Fruit fly (Drosophila melanogaster) whole organism, prepupa: ENCODE data around the gene CG4390.
A peak's percentile ranks its signal among the peaks of the same experiment; 100 is the strongest.

ENCODE experiments used
- Blimp-1 ChIP-seq: fragments of 200-800 bp; sonication (Bioruptor generic); optimal IDR thresholded peaks from 3 replicates; lab custom pipeline; 2017; ENCODE audit warnings: missing biosample characterization, missing genetic modification characterization, mild to moderate bottlenecking, moderate library complexity, missing genetic modification reagents
- CG10669 ChIP-seq: fragments of 200-800 bp; sonication (Bioruptor generic); optimal IDR thresholded peaks from 3 replicates; lab custom pipeline; 2018; ENCODE audit warnings: missing biosample characterization, mild to moderate bottlenecking, missing genetic modification characterization, moderate library complexity
- CG11294 ChIP-seq: fragments of 200-800 bp; sonication (Bioruptor generic); IDR thresholded peaks from 2 replicates; pipeline ENCODE4 v1.3.6; 2022; ENCODE audit warnings: missing biosample characterization, missing genetic modification characterization
- CG15336 ChIP-seq: fragments of 200-800 bp; sonication (Bioruptor generic); IDR thresholded peaks from 2 replicates; pipeline ENCODE4 v1.3.6; 2022; ENCODE audit warnings: missing biosample characterization, missing genetic modification characterization
- CG1621 ChIP-seq: fragments of 200-800 bp; sonication (Bioruptor generic); optimal IDR thresholded peaks from 3 replicates; lab custom pipeline; 2018; ENCODE audit warnings: missing biosample characterization, mild to moderate bottlenecking, missing genetic modification characterization
- CG16779 ChIP-seq: fragments of 200-800 bp; sonication (Bioruptor generic); optimal IDR thresholded peaks from 3 replicates; lab custom pipeline; 2017; ENCODE audit warnings: missing biosample characterization, mild to moderate bottlenecking, missing genetic modification characterization
- CG31627 ChIP-seq: fragments of 200-800 bp; sonication (Bioruptor generic); optimal IDR thresholded peaks from 3 replicates; lab custom pipeline; 2016; ENCODE audit warnings: missing biosample characterization, missing genetic modification characterization
- CG32006 ChIP-seq: fragments of 200-800 bp; sonication (Bioruptor generic); optimal IDR thresholded peaks from 3 replicates; lab custom pipeline; 2017; ENCODE audit warnings: missing biosample characterization, mild to moderate bottlenecking, missing genetic modification characterization
- CG4318 ChIP-seq: fragments of 200-800 bp; sonication (Bioruptor generic); optimal IDR thresholded peaks from 3 replicates; lab custom pipeline; 2017; ENCODE audit warnings: missing biosample characterization, mild to moderate bottlenecking, missing genetic modification characterization
- CG6163 ChIP-seq: fragments of 200-800 bp; sonication (Bioruptor generic); IDR thresholded peaks from 3 replicates; pipeline ENCODE4 v1.3.6; 2022; ENCODE audit warnings: missing biosample characterization, missing genetic modification characterization
- CG6792 ChIP-seq: fragments of 200-800 bp; sonication (Bioruptor generic); optimal IDR thresholded peaks from 3 replicates; lab custom pipeline; 2016; ENCODE audit warnings: missing biosample characterization, missing genetic modification characterization
- CG6808 ChIP-seq: fragments of 200-800 bp; sonication (Bioruptor generic); optimal IDR thresholded peaks from 3 replicates; lab custom pipeline; 2017; ENCODE audit warnings: missing biosample characterization, missing genetic modification characterization, mild to moderate bottlenecking, moderate library complexity, missing genetic modification reagents
- CG6854 ChIP-seq: fragments of 200-800 bp; sonication (Bioruptor generic); optimal IDR thresholded peaks from 2 replicates; lab custom pipeline; 2017; ENCODE audit warnings: missing biosample characterization, mild to moderate bottlenecking, missing genetic modification characterization
- CG7368 ChIP-seq: fragments of 200-800 bp; sonication (Bioruptor generic); optimal IDR thresholded peaks from 3 replicates; lab custom pipeline; 2016; ENCODE audit warnings: missing biosample characterization, missing genetic modification characterization
- CG8119 ChIP-seq: fragments of 200-800 bp; sonication (Bioruptor generic); IDR thresholded peaks from 3 replicates; pipeline ENCODE4 v1.3.6; 2022; ENCODE audit warnings: missing biosample characterization, missing genetic modification characterization
- CG8319 ChIP-seq: fragments of 200-800 bp; sonication (Bioruptor generic); optimal IDR thresholded peaks from 3 replicates; lab custom pipeline; 2016; ENCODE audit warnings: missing biosample characterization, missing genetic modification characterization
- CG8632 ChIP-seq: fragments of 200-800 bp; sonication (Bioruptor generic); optimal IDR thresholded peaks from 3 replicates; lab custom pipeline; 2016; ENCODE audit warnings: missing biosample characterization, missing genetic modification characterization
- Eip75B ChIP-seq: fragments of 200-800 bp; sonication (Bioruptor generic); optimal IDR thresholded peaks from 3 replicates; lab custom pipeline; 2016; ENCODE audit warnings: missing biosample characterization, missing genetic modification characterization
- Eip93F ChIP-seq: fragments of 200-800 bp; sonication (Bioruptor generic); optimal IDR thresholded peaks from 2 replicates; lab custom pipeline; 2016; ENCODE audit warnings: missing biosample characterization, mild to moderate bottlenecking, missing genetic modification characterization
- Ets21C ChIP-seq: fragments of 200-800 bp; sonication (Bioruptor generic); optimal IDR thresholded peaks from 3 replicates; lab custom pipeline; 2016; ENCODE audit warnings: missing biosample characterization, missing genetic modification characterization
- Ets96B ChIP-seq: fragments of 200-800 bp; optimal IDR thresholded peaks from 2 replicates; lab custom pipeline; 2019; ENCODE audit warnings: missing biosample characterization, mild to moderate bottlenecking, missing genetic modification characterization, moderate library complexity
- Gug ChIP-seq: fragments of 200-800 bp; sonication (Bioruptor generic); IDR thresholded peaks from 2 replicates; pipeline ENCODE4 v1.3.6; 2022; ENCODE audit warnings: missing biosample characterization, missing genetic modification characterization
- Hr39 ChIP-seq: fragments of 200-800 bp; sonication (Bioruptor generic); optimal IDR thresholded peaks from 2 replicates; lab custom pipeline; 2016; ENCODE audit warnings: missing biosample characterization, missing genetic modification characterization
- Hr4 ChIP-seq: fragments of 200-800 bp; sonication (Bioruptor generic); optimal IDR thresholded peaks from 3 replicates; lab custom pipeline; 2016; ENCODE audit warnings: missing biosample characterization, missing genetic modification characterization
- Lpt ChIP-seq: fragments of 200-800 bp; sonication (Bioruptor generic); optimal IDR thresholded peaks from 3 replicates; lab custom pipeline; 2016; ENCODE audit warnings: missing biosample characterization, missing genetic modification characterization
- Met ChIP-seq: fragments of 200-800 bp; sonication (Bioruptor generic); optimal IDR thresholded peaks from 3 replicates; lab custom pipeline; 2016; ENCODE audit warnings: missing biosample characterization, missing genetic modification characterization
- OdsH ChIP-seq: fragments of 200-800 bp; sonication (Bioruptor generic); optimal IDR thresholded peaks from 3 replicates; lab custom pipeline; 2016; ENCODE audit warnings: missing biosample characterization, missing genetic modification characterization
- Smox ChIP-seq: fragments of 200-800 bp; sonication (Bioruptor generic); optimal IDR thresholded peaks from 3 replicates; lab custom pipeline; 2016; ENCODE audit warnings: missing biosample characterization, missing genetic modification characterization
- Sox15 ChIP-seq: fragments of 200-800 bp; sonication (Bioruptor generic); optimal IDR thresholded peaks from 3 replicates; lab custom pipeline; 2016; ENCODE audit warnings: missing biosample characterization, missing genetic modification characterization
- achi ChIP-seq: fragments of 200-800 bp; sonication (Bioruptor generic); optimal IDR thresholded peaks from 3 replicates; lab custom pipeline; 2016; ENCODE audit warnings: missing biosample characterization, missing genetic modification characterization
- acj6 ChIP-seq: fragments of 200-800 bp; sonication (Bioruptor generic); optimal IDR thresholded peaks from 3 replicates; lab custom pipeline; 2016; ENCODE audit warnings: missing biosample characterization, missing genetic modification characterization
- cyc ChIP-seq: fragments of 200-800 bp; sonication (Bioruptor generic); optimal IDR thresholded peaks from 3 replicates; lab custom pipeline; 2016; ENCODE audit warnings: missing biosample characterization, missing genetic modification characterization
- dac ChIP-seq: fragments of 200-800 bp; sonication (Bioruptor generic); optimal IDR thresholded peaks from 2 replicates; lab custom pipeline; 2017; ENCODE audit warnings: missing biosample characterization, mild to moderate bottlenecking, missing genetic modification characterization
- dsx ChIP-seq: fragments of 200-800 bp; optimal IDR thresholded peaks from 3 replicates; lab custom pipeline; 2019; ENCODE audit warnings: missing biosample characterization, mild to moderate bottlenecking, missing genetic modification characterization, moderate library complexity; ENCODE audit not compliant: poor library complexity, severe bottlenecking
- eg ChIP-seq: fragments of 200-800 bp; sonication (Bioruptor generic); IDR thresholded peaks from 3 replicates; pipeline ENCODE4 v1.3.6; 2022; ENCODE audit warnings: missing biosample characterization, missing genetic modification characterization
- esn ChIP-seq: fragments of 200-800 bp; sonication (Bioruptor generic); optimal IDR thresholded peaks from 2 replicates; lab custom pipeline; 2016; ENCODE audit warnings: missing biosample characterization, mild to moderate bottlenecking, missing genetic modification characterization, moderate library complexity
- fd59A ChIP-seq: fragments of 200-800 bp; sonication (Bioruptor generic); optimal IDR thresholded peaks from 2 replicates; lab custom pipeline; 2017; ENCODE audit warnings: missing biosample characterization, mild to moderate bottlenecking, missing genetic modification characterization, missing genetic modification reagents
- fd85E ChIP-seq: fragments of 200-800 bp; sonication (Bioruptor generic); optimal IDR thresholded peaks from 3 replicates; lab custom pipeline; 2016; ENCODE audit warnings: missing biosample characterization, missing genetic modification characterization
- fkh ChIP-seq: fragments of 200-800 bp; sonication (Bioruptor generic); optimal IDR thresholded peaks from 3 replicates; lab custom pipeline; 2017; ENCODE audit warnings: missing biosample characterization, mild to moderate bottlenecking, missing genetic modification characterization, moderate library complexity
- net ChIP-seq: fragments of 200-800 bp; sonication (Bioruptor generic); optimal IDR thresholded peaks from 3 replicates; lab custom pipeline; 2016; ENCODE audit warnings: missing biosample characterization, missing genetic modification characterization
- pdm3 ChIP-seq: fragments of 200-800 bp; sonication (Bioruptor generic); optimal IDR thresholded peaks from 3 replicates; lab custom pipeline; 2016; ENCODE audit warnings: missing biosample characterization, missing genetic modification characterization
- salr ChIP-seq, 2 experiments: fragments of 200-800 bp; sonication (Bioruptor generic); optimal IDR thresholded peaks; 3 replicates each; lab custom pipeline; 2016 to 2018; ENCODE audit warnings: missing biosample characterization in 2 of 2, missing genetic modification characterization in 2 of 2, mild to moderate bottlenecking in 1 of 2
- spab ChIP-seq: fragments of 200-800 bp; sonication (Bioruptor generic); optimal IDR thresholded peaks from 2 replicates; lab custom pipeline; 2017; ENCODE audit warnings: missing biosample characterization, mild to moderate bottlenecking, missing genetic modification characterization, missing genetic modification reagents
- vri ChIP-seq: fragments of 200-800 bp; sonication (Bioruptor generic); optimal IDR thresholded peaks from 3 replicates; lab custom pipeline; 2016; ENCODE audit warnings: missing biosample characterization, mild to moderate bottlenecking, missing genetic modification characterization

Gene CG4390

dm6 chr3R:20035887-20036286 lies 23.7 kb downstream of the CG4390 start, which contains the start of gene Regnase-1 (continued):
- TF ChIP-seq achi (GFP tag; lab: Kevin White, UChicago) = peak; percentile 76
- peak; percentile 71 for TF ChIP-seq Hr39 (GFP tag; lab: Kevin White, UChicago)
- TF ChIP-seq Met (GFP tag; lab: Kevin White, UChicago) = peak; percentile 89
- peak; percentile 81 for TF ChIP-seq CG1621 (tag; lab: Kevin White, UChicago)
- TF ChIP-seq CG32006 (GFP tag; lab: Kevin White, UChicago) = peak; percentile 47
- TF ChIP-seq net (GFP tag; lab: Kevin White, UChicago) = peak; percentile 85
- peak; percentile 25 to 82 for TF ChIP-seq salr (GFP tag; optimal IDR thresholded peaks at IDR 0.05; lab: Kevin White, UChicago)
- peak; percentile 77 for TF ChIP-seq cyc (GFP tag; lab: Kevin White, UChicago)
- no peak for TF ChIP-seq CG8119 (GFP tag; lab: Robert Waterston, UW)
- TF ChIP-seq CG11294 (GFP tag; lab: Robert Waterston, UW) = 0 out of 2 replicates have a peak, but pooled peaks have one; percentile 19
- TF ChIP-seq CG16779 (tag; lab: Kevin White, UChicago) = no peak
- TF ChIP-seq CG6808 (GFP tag; lab: Kevin White, UChicago) = peak; percentile 74
- peak; percentile 77 for TF ChIP-seq Blimp-1 (GFP tag; lab: Kevin White, UChicago)

dm6 chr3R:20031764-20032079 lies 27.8 kb downstream of the CG4390 start, which contains the start of gene idc:
Gene idc, plus strand, starts transcription at chr3R:20031823.
- peak; percentile 46 for TF ChIP-seq esn
- no peak for TF ChIP-seq Lpt (GFP tag; lab: Kevin White, UChicago)
- no peak for TF ChIP-seq Blimp-1 (GFP tag; lab: Kevin White, UChicago)

dm6 chr3R:20031043-20031763 lies 28.3 kb downstream of the CG4390 start, which contains the start of gene trem:
Gene trem, minus strand, starts transcription at chr3R:20031309.
- TF ChIP-seq CG15336 (GFP tag; lab: Robert Waterston, UW) (peak; percentile 35; the same call in 1 of the 2 replicates), dsx (no peak), acj6 (GFP tag; lab: Kevin White, UChicago) (peak; percentile 81), dac (GFP tag; lab: Kevin White, UChicago) (peak; percentile 49), Hr39 (GFP tag; lab: Kevin White, UChicago) (peak; percentile 77), cyc (GFP tag; lab: Kevin White, UChicago) (peak; percentile 63), CG6854 (GFP tag; lab: Kevin White, UChicago) (no peak), CG6808 (GFP tag; lab: Kevin White, UChicago) (no peak), Lpt (GFP tag; lab: Kevin White, UChicago) (no peak), Gug (GFP tag; lab: Robert Waterston, UW) (peak; percentile 71), Eip75B (GFP tag; lab: Kevin White, UChicago) (no peak), CG8632 (peak; percentile 69), Hr4 (peak; percentile 76), Eip93F (GFP tag; lab: Kevin White, UChicago) (no peak), CG6792 (GFP tag; lab: Kevin White, UChicago) (peak; percentile 63), vri (GFP tag; lab: Kevin White, UChicago) (no peak), CG4318 (GFP tag; lab: Kevin White, UChicago) (peak; percentile 86), pdm3 (peak; percentile 77), eg (GFP tag; lab: Robert Waterston, UW) (peak; percentile 62; the same call in 2 of the 3 replicates), fd85E (GFP tag; lab: Kevin White, UChicago) (no peak), net (GFP tag; lab: Kevin White, UChicago) (no peak), spab (GFP tag; lab: Kevin White, UChicago) (no peak), fd59A (peak; percentile 65), salr (GFP tag; optimal IDR thresholded peaks at IDR 0.05; lab: Kevin White, UChicago) (peak; percentile 29 to 89), CG11294 (GFP tag; lab: Robert Waterston, UW) (peak; percentile 57; the same call in 1 of the 2 replicates), Smox (no peak), CG31627 (GFP tag; lab: Kevin White, UChicago) (peak; percentile 80), fkh (GFP tag; lab: Kevin White, UChicago) (peak; percentile 34), CG8119 (GFP tag; lab: Robert Waterston, UW) (peak; percentile 59; the same call in 2 of the 3 replicates), Ets21C (peak; percentile 65), CG7368 (GFP tag; lab: Kevin White, UChicago) (no peak), CG10669 (GFP tag; lab: Kevin White, UChicago) (no peak), Sox15 (GFP tag; lab: Kevin White, UChicago) (peak; percentile 75), Ets96B (peak; percentile 62), Met (GFP tag; lab: Kevin White, UChicago) (no peak), CG8319 (GFP tag; lab: Kevin White, UChicago) (peak; percentile 67), esn (peak; percentile 81), CG6163 (GFP tag; lab: Robert Waterston, UW) (0 out of 3 replicates have a peak, but pooled peaks have one; percentile 43), OdsH (peak; percentile 86)
